Worm (Caenorhabditis elegans) whole organism, L4 larva: ENCODE data around the gene Y32B12B.4.

Source experiments
- D1046.2 ChIP-seq: fragments of 200-800 bp; sonication (Bioruptor generic); IDR thresholded peaks from 2 replicates; pipeline ENCODE4 v1.3.6; 2022; ENCODE audit warnings: missing genetic modification characterization, missing compliant biosample characterization
- F26F4.8 ChIP-seq: fragments of 200-800 bp; sonication (Bioruptor generic); conservative IDR thresholded peaks from 2 replicates; pipeline ENCODE4 v1.3.6; 2022; ENCODE audit warnings: missing genetic modification characterization, missing compliant biosample characterization
- R02D3.7 ChIP-seq: fragments of 150-350 bp; sonication (generic microtip); optimal IDR thresholded peaks from 3 replicates; lab custom pipeline; 2014; ENCODE audit warnings: missing biosample characterization, missing genetic modification characterization
- Y105C5A.15 ChIP-seq: fragments of 200-800 bp; sonication (Bioruptor generic); IDR thresholded peaks from 2 replicates; pipeline ENCODE4 v1.3.6; 2022; ENCODE audit warnings: missing genetic modification characterization, missing compliant biosample characterization
- Y75B8A.6 ChIP-seq: fragments of 200-800 bp; sonication (Bioruptor generic); IDR thresholded peaks from 2 replicates; pipeline ENCODE4 v1.3.6; 2022; ENCODE audit warnings: missing genetic modification reagents, missing genetic modification characterization, missing compliant biosample characterization
- aha-1 ChIP-seq: fragments of 150-350 bp; peaks from one replicate; lab custom pipeline; 2014; ENCODE audit warnings: missing biosample characterization, missing genetic modification characterization
- ama-1 ChIP-seq: fragments of 150-350 bp; optimal IDR thresholded peaks from 2 replicates; lab custom pipeline; 2014; ENCODE audit warnings: inconsistent platforms, mixed read lengths
- ceh-28 ChIP-seq: fragments of 150-350 bp; optimal IDR thresholded peaks from 2 replicates; lab custom pipeline; 2014; ENCODE audit warnings: missing biosample characterization, missing genetic modification reagents, missing genetic modification characterization
- ctbp-1 ChIP-seq: fragments of 200-800 bp; sonication (Bioruptor generic); IDR thresholded peaks from 2 replicates; pipeline ENCODE4 v1.3.6; 2022; ENCODE audit warnings: missing genetic modification reagents, missing genetic modification characterization, missing compliant biosample characterization
- daf-16 ChIP-seq, 3 experiments: sonication (generic microtip); optimal IDR thresholded peaks; 2 replicates each; lab custom pipeline; 2016 to 2017; ENCODE audit warnings: missing genetic modification characterization in 3 of 3, missing genetic modification reagents in 3 of 3, mild to moderate bottlenecking in 2 of 3, missing compliant biosample characterization in 2 of 3, missing biosample characterization in 1 of 3, moderate library complexity in 1 of 3
- daf-19 ChIP-seq: fragments of 200-800 bp; sonication (Bioruptor generic); conservative IDR thresholded peaks from 2 replicates; pipeline ENCODE4 v1.3.6; 2022; ENCODE audit warnings: missing genetic modification characterization, missing compliant biosample characterization
- daf-8 ChIP-seq: fragments of 200-800 bp; sonication (Bioruptor generic); IDR thresholded peaks from 2 replicates; pipeline ENCODE4 v1.3.6; 2022; ENCODE audit warnings: missing genetic modification characterization, missing compliant biosample characterization
- dmd-6 ChIP-seq: fragments of 200-800 bp; sonication (Bioruptor generic); IDR thresholded peaks from 2 replicates; pipeline ENCODE4 v1.3.6; 2022; ENCODE audit warnings: missing genetic modification reagents, missing genetic modification characterization, missing compliant biosample characterization
- dmd-8 ChIP-seq: fragments of 200-800 bp; sonication (Bioruptor generic); IDR thresholded peaks from 2 replicates; pipeline ENCODE4 v1.3.6; 2022; ENCODE audit warnings: missing genetic modification characterization, missing compliant biosample characterization
- dmd-9 ChIP-seq: fragments of 200-800 bp; sonication (Bioruptor generic); IDR thresholded peaks from 2 replicates; pipeline ENCODE4 v1.3.6; 2022; ENCODE audit warnings: missing genetic modification reagents, missing genetic modification characterization, missing compliant biosample characterization
- dpl-1 ChIP-seq: fragments of 150-350 bp; optimal IDR thresholded peaks from 2 replicates; lab custom pipeline; 2014; ENCODE audit warnings: missing biosample characterization, missing genetic modification reagents, missing genetic modification characterization
- egl-27 ChIP-seq: sonication (generic microtip); optimal IDR thresholded peaks from 3 replicates; lab custom pipeline; 2017; ENCODE audit warnings: missing biosample characterization, missing genetic modification reagents, missing genetic modification characterization
- egl-43 ChIP-seq: fragments of 200-800 bp; sonication (Bioruptor generic); IDR thresholded peaks from 2 replicates; pipeline ENCODE4 v1.3.6; 2022; ENCODE audit warnings: missing genetic modification reagents, missing genetic modification characterization, missing compliant biosample characterization
- gei-8 ChIP-seq: fragments of 200-800 bp; sonication (Bioruptor generic); optimal IDR thresholded peaks from 2 replicates; lab custom pipeline; 2018; ENCODE audit warnings: mild to moderate bottlenecking, missing genetic modification characterization, missing compliant biosample characterization
- hlh-30 ChIP-seq: sonication (generic microtip); optimal IDR thresholded peaks from 2 replicates; lab custom pipeline; 2017; ENCODE audit warnings: antibody characterized with exemption, mild to moderate bottlenecking, missing genetic modification characterization, missing compliant biosample characterization; ENCODE audit not compliant: insufficient read depth
- jun-1 ChIP-seq: fragments of 150-350 bp; optimal IDR thresholded peaks from 2 replicates; lab custom pipeline; 2014; ENCODE audit warnings: missing biosample characterization, missing genetic modification reagents, missing genetic modification characterization
- lin-15B ChIP-seq: fragments of 150-350 bp; sonication (generic microtip); optimal IDR thresholded peaks from 3 replicates; lab custom pipeline; 2014; ENCODE audit warnings: missing biosample characterization, missing genetic modification characterization
- lir-3 ChIP-seq: sonication (generic microtip); optimal IDR thresholded peaks from 2 replicates; lab custom pipeline; 2016; ENCODE audit warnings: mild to moderate bottlenecking, missing genetic modification characterization, missing compliant biosample characterization
- mdt-29 ChIP-seq: fragments of 200-800 bp; sonication (Bioruptor generic); IDR thresholded peaks from 2 replicates; pipeline ENCODE4 v1.3.6; 2022; ENCODE audit warnings: missing genetic modification reagents, missing genetic modification characterization, missing compliant biosample characterization
- mes-2 ChIP-seq: sonication (generic microtip); optimal IDR thresholded peaks from 2 replicates; lab custom pipeline; 2016; ENCODE audit warnings: missing genotype, mild to moderate bottlenecking, missing genetic modification characterization, missing compliant biosample characterization; ENCODE audit not compliant: poor library complexity, severe bottlenecking
- nhr-102 ChIP-seq: sonication (generic microtip); optimal IDR thresholded peaks from 2 replicates; lab custom pipeline; 2016; ENCODE audit warnings: mild to moderate bottlenecking, missing genetic modification characterization, moderate library complexity, missing compliant biosample characterization
- nhr-11 ChIP-seq: fragments of 150-350 bp; optimal IDR thresholded peaks from 2 replicates; lab custom pipeline; 2014; ENCODE audit warnings: missing biosample characterization, missing genetic modification characterization
- nhr-237 ChIP-seq: sonication (generic microtip); optimal IDR thresholded peaks from 2 replicates; lab custom pipeline; 2017; ENCODE audit warnings: missing biosample characterization, missing genetic modification characterization
- nhr-25 ChIP-seq: sonication (generic microtip); optimal IDR thresholded peaks from 2 replicates; lab custom pipeline; 2017; ENCODE audit warnings: missing genetic modification characterization, mild to moderate bottlenecking, missing compliant biosample characterization, antibody characterized with exemption, moderate library complexity, borderline replicate concordance; ENCODE audit not compliant: insufficient read depth
- nhr-28 ChIP-seq: fragments of 150-350 bp; optimal IDR thresholded peaks from 2 replicates; lab custom pipeline; 2014; ENCODE audit warnings: missing biosample characterization, missing genetic modification characterization
- nhr-6 ChIP-seq: fragments of 150-350 bp; optimal IDR thresholded peaks from 2 replicates; lab custom pipeline; 2014; ENCODE audit warnings: missing biosample characterization, missing genetic modification characterization
- nhr-76 ChIP-seq: fragments of 150-350 bp; optimal IDR thresholded peaks from 2 replicates; lab custom pipeline; 2014; ENCODE audit warnings: missing biosample characterization, missing genetic modification characterization
- pha-4 ChIP-seq, 2 experiments: fragments of 150-350 bp in 1 of 2; fragments of 200-800 bp in 1 of 2; sonication (Bioruptor generic) in 1 of 2; IDR thresholded peaks in 1 of 2; optimal IDR thresholded peaks in 1 of 2; 2 replicates each; pipeline versions ENCODE4 v1.3.6 to Lab custom; 2014 to 2022; ENCODE audit warnings: missing genetic modification characterization in 2 of 2, missing genetic modification reagents in 2 of 2, missing biosample characterization in 1 of 2, missing compliant biosample characterization in 1 of 2
- php-3 ChIP-seq: fragments of 200-800 bp; sonication (Bioruptor generic); IDR thresholded peaks from 2 replicates; pipeline ENCODE4 v1.3.6; 2022; ENCODE audit warnings: missing genetic modification reagents, missing genetic modification characterization, missing compliant biosample characterization
- saeg-2 ChIP-seq: fragments of 200-800 bp; sonication (Bioruptor generic); IDR thresholded peaks from 2 replicates; pipeline ENCODE4 v1.3.6; 2022; ENCODE audit warnings: missing genetic modification reagents, missing genetic modification characterization, missing compliant biosample characterization
- set-16 ChIP-seq: fragments of 200-800 bp; sonication (Bioruptor generic); IDR thresholded peaks from 2 replicates; pipeline ENCODE4 v1.3.6; 2022; ENCODE audit warnings: missing genetic modification reagents, missing genetic modification characterization, missing compliant biosample characterization
- snpc-4 ChIP-seq: fragments of 150-350 bp; optimal IDR thresholded peaks from 2 replicates; lab custom pipeline; 2014; ENCODE audit warnings: missing biosample characterization, missing genetic modification characterization
- spr-3 ChIP-seq: fragments of 200-800 bp; sonication (Bioruptor generic); optimal IDR thresholded peaks from 2 replicates; lab custom pipeline; 2018; ENCODE audit warnings: mild to moderate bottlenecking, missing genetic modification characterization, missing compliant biosample characterization
- tag-97 ChIP-seq: fragments of 200-800 bp; sonication (Bioruptor generic); IDR thresholded peaks from 2 replicates; pipeline ENCODE4 v1.3.6; 2022; ENCODE audit warnings: missing genetic modification characterization, missing compliant biosample characterization
- tra-1 ChIP-seq: fragments of 200-800 bp; sonication (Bioruptor generic); IDR thresholded peaks from 2 replicates; pipeline ENCODE4 v1.3.6; 2022; ENCODE audit warnings: missing genetic modification reagents, missing genetic modification characterization, missing compliant biosample characterization
- unc-130 ChIP-seq: sonication (generic microtip); optimal IDR thresholded peaks from 2 replicates; lab custom pipeline; 2016; ENCODE audit warnings: missing genetic modification reagents, missing genetic modification characterization, missing compliant biosample characterization
- unc-62 ChIP-seq, 3 experiments: fragments of 150-350 bp in 1 of 3; sonication (generic microtip); optimal IDR thresholded peaks in 2 of 3; peaks in 1 of 3; 1 replicate in 1 of 3; 2 replicates in 2 of 3; lab custom pipeline; 2014 to 2017; ENCODE audit warnings: missing biosample characterization in 3 of 3, missing genetic modification characterization in 3 of 3, missing genetic modification reagents in 3 of 3, missing genotype in 1 of 3
- vab-7 ChIP-seq: fragments of 200-800 bp; sonication (Bioruptor generic); IDR thresholded peaks from 2 replicates; pipeline ENCODE4 v1.3.6; 2022; ENCODE audit warnings: missing genetic modification reagents, missing genetic modification characterization, missing compliant biosample characterization
- zfp-3 ChIP-seq: fragments of 200-800 bp; sonication (Bioruptor generic); conservative IDR thresholded peaks from 2 replicates; pipeline ENCODE4 v1.3.6; 2022; ENCODE audit warnings: missing genetic modification reagents, missing genetic modification characterization, missing compliant biosample characterization
- ztf-7 ChIP-seq: fragments of 150-350 bp; optimal IDR thresholded peaks from 2 replicates; lab custom pipeline; 2014; ENCODE audit warnings: missing biosample characterization, missing genetic modification characterization

Gene Y32B12B.4

ce11 chrV:16552929-16553328, at the start of gene Y32B12B.4:
Gene Y32B12B.4 (plus strand): TSS chrV:16553327.
- TF ChIP-seq F26F4.8 (no peak), set-16 (GFP tag; lab: Robert Waterston, UW) (0 out of 2 replicates have a peak, but pooled peaks have one; percentile 17), vab-7 (0 out of 2 replicates have a peak, but pooled peaks have one; percentile 6), mdt-29 (no peak), dmd-9 (GFP tag; lab: Robert Waterston, UW) (no peak), mes-2 (tag; lab: Kevin White, UChicago) (peak; percentile 72), egl-43 (0 out of 2 replicates have a peak, but pooled peaks have one; percentile 4), egl-27 (tag; lab: Kevin White, UChicago) (no peak), hlh-30 (tag; lab: Kevin White, UChicago) (no peak), aha-1 (tag; lab: Kevin White, UChicago) (no peak), nhr-11 (tag; lab: Kevin White, UChicago) (no peak), saeg-2 (GFP tag; lab: Robert Waterston, UW) (no peak), Y105C5A.15 (GFP tag; lab: Robert Waterston, UW) (no peak)

ce11 chrV:16505828-16506227, 47.3 kb upstream of the Y32B12B.4 start, which contains the start of gene nhr-54:
Gene nhr-54 (minus strand): TSS chrV:16505928.
- TF ChIP-seq egl-27 (tag; lab: Kevin White, UChicago) (no peak), jun-1 (tag; lab: Kevin White, UChicago) (no peak), spr-3 (GFP tag; lab: Kevin White, UChicago) (no peak), ama-1 (lab: Kevin White, UChicago) (no peak), dmd-9 (GFP tag; lab: Robert Waterston, UW) (no peak), nhr-102 (tag; lab: Kevin White, UChicago) (no peak), lin-15B (tag; lab: Kevin White, UChicago) (no peak), daf-8 (GFP tag; lab: Robert Waterston, UW) (no peak), ceh-28 (no peak), dmd-8 (no peak), nhr-6 (no peak), D1046.2 (GFP tag; lab: Robert Waterston, UW) (no peak), nhr-76 (no peak), daf-19 (GFP tag; lab: Robert Waterston, UW) (no peak), nhr-28 (tag; lab: Kevin White, UChicago) (no peak), tra-1 (GFP tag; lab: Robert Waterston, UW) (no peak), Y75B8A.6 (GFP tag; lab: Robert Waterston, UW) (no peak), php-3 (GFP tag; lab: Robert Waterston, UW) (no peak), zfp-3 (GFP tag; lab: Robert Waterston, UW) (no peak), dpl-1 (GFP tag; lab: Kevin White, UChicago) (no peak)

ce11 chrV:16506650-16507049, 46.5 kb upstream of the Y32B12B.4 start:
- TF ChIP-seq pha-4 (GFP tag; IDR thresholded peaks at IDR 0.05; lab: Robert Waterston, UW) = no peak
- TF ChIP-seq pha-4 (tag; optimal IDR thresholded peaks at IDR 0.05; lab: Kevin White, UChicago) = no peak
- TF ChIP-seq unc-62 (GFP tag; optimal IDR thresholded peaks at IDR 0.05 in 1 of 2; lab: Kevin White, UChicago) = peak in 1 of 2 experiments; percentile 94
- TF ChIP-seq unc-62 (tag; optimal IDR thresholded peaks at IDR 0.05; lab: Kevin White, UChicago) = no peak

ce11 chrV:16508667-16509066, 44.5 kb upstream of the Y32B12B.4 start, which contains the start of gene srr-3:
Gene srr-3 (minus strand): TSS chrV:16508767.
- TF ChIP-seq R02D3.7 (tag; lab: Kevin White, UChicago) (no peak), nhr-237 (tag; lab: Kevin White, UChicago) (no peak), zfp-3 (GFP tag; lab: Robert Waterston, UW) (no peak), dmd-6 (no peak), ctbp-1 (GFP tag; lab: Robert Waterston, UW) (no peak), snpc-4 (tag; lab: Kevin White, UChicago) (no peak), D1046.2 (GFP tag; lab: Robert Waterston, UW) (no peak), tra-1 (GFP tag; lab: Robert Waterston, UW) (no peak), Y105C5A.15 (GFP tag; lab: Robert Waterston, UW) (no peak), nhr-25 (tag; lab: Kevin White, UChicago) (no peak), ztf-7 (tag; lab: Kevin White, UChicago) (no peak), lir-3 (no peak), aha-1 (tag; lab: Kevin White, UChicago) (no peak), gei-8 (GFP tag; lab: Kevin White, UChicago) (no peak), daf-16 (GFP tag; optimal IDR thresholded peaks at IDR 0.05; lab: Kevin White, UChicago) (no peak), daf-16 (tag; optimal IDR thresholded peaks at IDR 0.05; lab: Kevin White, UChicago) (no peak), unc-130 (GFP tag; lab: Kevin White, UChicago) (no peak), spr-3 (GFP tag; lab: Kevin White, UChicago) (no peak), egl-27 (tag; lab: Kevin White, UChicago) (no peak), tag-97 (GFP tag; lab: Robert Waterston, UW) (no peak)
